Fruit fly (Drosophila melanogaster) whole organism, embryonic: ENCODE data around the gene kraken.
A peak's percentile ranks its signal among the peaks of the same experiment; 100 is the strongest.

Source experiments
- Antp ChIP-seq: fragments of 200-800 bp; sonication (Bioruptor generic); optimal IDR thresholded peaks from 3 replicates; lab custom pipeline; 2016; ENCODE audit warnings: missing biosample characterization, missing genetic modification characterization
- Atf3 ChIP-seq: fragments of 200-800 bp; sonication (Bioruptor generic); optimal IDR thresholded peaks from 3 replicates; lab custom pipeline; 2016; ENCODE audit warnings: missing biosample characterization, missing genetic modification characterization
- CG1024 ChIP-seq: fragments of 200-800 bp; sonication (Bioruptor generic); IDR thresholded peaks from 2 replicates; pipeline ENCODE4 v1.3.6; 2022; ENCODE audit warnings: missing biosample characterization, missing genetic modification characterization
- CG10274 ChIP-seq: fragments of 200-800 bp; sonication (Bioruptor generic); optimal IDR thresholded peaks from 3 replicates; lab custom pipeline; 2017; ENCODE audit warnings: missing biosample characterization, mild to moderate bottlenecking, missing genetic modification characterization
- CG11398 ChIP-seq: fragments of 200-800 bp; sonication (Bioruptor generic); optimal IDR thresholded peaks from 2 replicates; lab custom pipeline; 2016; ENCODE audit warnings: missing biosample characterization, missing genetic modification characterization
- CG14441 ChIP-seq: fragments of 200-800 bp; sonication (Bioruptor generic); IDR thresholded peaks from 2 replicates; pipeline ENCODE4 v1.3.6; 2022; ENCODE audit warnings: missing biosample characterization, missing genetic modification characterization
- CG14965 ChIP-seq: fragments of 200-800 bp; sonication (Bioruptor generic); optimal IDR thresholded peaks from 2 replicates; lab custom pipeline; 2016; ENCODE audit warnings: missing biosample characterization, missing genetic modification characterization, borderline replicate concordance
- CG15696 ChIP-seq: fragments of 200-800 bp; sonication (Bioruptor generic); optimal IDR thresholded peaks from 2 replicates; lab custom pipeline; 2019; ENCODE audit warnings: missing biosample characterization, mild to moderate bottlenecking, missing genetic modification characterization, moderate library complexity
- CG16813 ChIP-seq: fragments of 200-800 bp; sonication (Bioruptor generic); IDR thresholded peaks from 3 replicates; pipeline ENCODE4 v1.3.6; 2022; ENCODE audit warnings: missing biosample characterization, missing genetic modification characterization; ENCODE audit not compliant: partially characterized antibody
- CG16863 ChIP-seq: fragments of 200-800 bp; sonication (Bioruptor generic); optimal IDR thresholded peaks from 3 replicates; lab custom pipeline; 2016; ENCODE audit warnings: missing biosample characterization, missing genetic modification characterization
- CG17568 ChIP-seq: fragments of 200-800 bp; sonication (Bioruptor generic); optimal IDR thresholded peaks from 2 replicates; lab custom pipeline; 2018; ENCODE audit warnings: missing biosample characterization, mild to moderate bottlenecking, missing genetic modification characterization, moderate library complexity
- CG17829 ChIP-seq: fragments of 200-800 bp; optimal IDR thresholded peaks from 2 replicates; lab custom pipeline; 2019; ENCODE audit warnings: missing biosample characterization, mild to moderate bottlenecking, missing genetic modification characterization, moderate library complexity
- CG18011 ChIP-seq: fragments of 200-800 bp; sonication (Bioruptor generic); optimal IDR thresholded peaks from 2 replicates; lab custom pipeline; 2017; ENCODE audit warnings: missing biosample characterization, missing genetic modification characterization, mild to moderate bottlenecking, moderate library complexity, missing genotype
- CG3281 ChIP-seq: fragments of 200-800 bp; sonication (Bioruptor generic); optimal IDR thresholded peaks from 3 replicates; lab custom pipeline; 2017; ENCODE audit warnings: missing biosample characterization, mild to moderate bottlenecking, missing genetic modification characterization
- CG34422 ChIP-seq: fragments of 200-800 bp; sonication (Bioruptor generic); IDR thresholded peaks from 3 replicates; pipeline ENCODE4 v1.3.6; 2022; ENCODE audit warnings: missing biosample characterization, missing genetic modification characterization
- CG43689 ChIP-seq: fragments of 200-800 bp; sonication (Bioruptor generic); IDR thresholded peaks from 2 replicates; pipeline ENCODE4 v1.3.6; 2022; ENCODE audit warnings: missing biosample characterization, missing genetic modification characterization
- CG4854 ChIP-seq: fragments of 200-800 bp; sonication (Bioruptor generic); optimal IDR thresholded peaks from 2 replicates; lab custom pipeline; 2016; ENCODE audit warnings: missing biosample characterization, missing genetic modification characterization, inconsistent platforms
- CG9609 ChIP-seq: fragments of 200-800 bp; sonication (Bioruptor generic); optimal IDR thresholded peaks from 3 replicates; lab custom pipeline; 2016; ENCODE audit warnings: missing biosample characterization, missing genetic modification characterization
- Dfd ChIP-seq, 2 experiments: fragments of >200 bp; optimal IDR thresholded peaks; 2 replicates each; lab custom pipeline; 2017; ENCODE audit warnings: missing biosample characterization in 2 of 2, missing genetic modification characterization in 2 of 2
- Dip2 ChIP-seq: fragments of 200-800 bp; sonication (Bioruptor generic); IDR thresholded peaks from 2 replicates; pipeline ENCODE4 v1.3.6; 2022; ENCODE audit warnings: missing biosample characterization, missing genetic modification characterization
- Drgx ChIP-seq: fragments of 200-800 bp; sonication (Bioruptor generic); IDR thresholded peaks from 2 replicates; pipeline ENCODE4 v1.3.6; 2022; ENCODE audit warnings: missing biosample characterization, missing genetic modification characterization
- HmgD ChIP-seq: fragments of 200-800 bp; sonication (Bioruptor generic); optimal IDR thresholded peaks from 3 replicates; lab custom pipeline; 2016; ENCODE audit warnings: missing biosample characterization, missing genetic modification characterization
- Hr3 ChIP-seq: fragments of 200-800 bp; sonication (Bioruptor generic); optimal IDR thresholded peaks from 3 replicates; lab custom pipeline; 2016; ENCODE audit warnings: missing biosample characterization, missing genetic modification characterization
- Hsf ChIP-seq: fragments of 200-800 bp; sonication (Bioruptor generic); optimal IDR thresholded peaks from 3 replicates; lab custom pipeline; 2016; ENCODE audit warnings: missing biosample characterization, missing genetic modification characterization
- Lhr ChIP-seq: fragments of 200-800 bp; sonication (Bioruptor generic); optimal IDR thresholded peaks from 3 replicates; lab custom pipeline; 2017; ENCODE audit warnings: mild to moderate bottlenecking, missing biosample characterization, missing genetic modification reagents, missing genetic modification characterization
- Med ChIP-seq: fragments of 200-800 bp; sonication (Bioruptor generic); peaks from one replicate; lab custom pipeline; 2016; ENCODE audit warnings: missing biosample characterization, missing genetic modification characterization, mild to moderate bottlenecking, inconsistent platforms, moderate library complexity
- Meics ChIP-seq: fragments of 200-800 bp; sonication (Bioruptor generic); optimal IDR thresholded peaks from 2 replicates; lab custom pipeline; 2017; ENCODE audit warnings: missing biosample characterization, mild to moderate bottlenecking, missing genetic modification characterization
- NC2α ChIP-seq: fragments of 200-800 bp; sonication (Bioruptor generic); optimal IDR thresholded peaks from 2 replicates; lab custom pipeline; 2016; ENCODE audit warnings: missing biosample characterization, missing genetic modification characterization
- Ravus ChIP-seq: fragments of 200-800 bp; sonication (Bioruptor generic); IDR thresholded peaks from 2 replicates; pipeline ENCODE4 v1.3.6; 2022; ENCODE audit warnings: missing biosample characterization, missing genetic modification characterization
- ab ChIP-seq: fragments of 200-800 bp; sonication (Bioruptor generic); optimal IDR thresholded peaks from 2 replicates; lab custom pipeline; 2016; ENCODE audit warnings: missing biosample characterization, missing genetic modification characterization
- az2 ChIP-seq: fragments of 200-800 bp; sonication (Bioruptor generic); optimal IDR thresholded peaks from 3 replicates; lab custom pipeline; 2016; ENCODE audit warnings: missing biosample characterization, missing genetic modification characterization
- bbx ChIP-seq: fragments of 200-800 bp; sonication (Bioruptor generic); IDR thresholded peaks from 2 replicates; pipeline ENCODE4 v1.3.6; 2022; ENCODE audit warnings: missing biosample characterization, missing genetic modification characterization; ENCODE audit not compliant: partially characterized antibody
- bcd ChIP-seq: fragments of 200-800 bp; sonication (Bioruptor generic); optimal IDR thresholded peaks from 2 replicates; lab custom pipeline; 2017; ENCODE audit warnings: missing biosample characterization, mild to moderate bottlenecking, missing genetic modification characterization
- bsh ChIP-seq, 2 experiments: fragments of 200-800 bp; sonication (Bioruptor generic); optimal IDR thresholded peaks; 2 replicates each; lab custom pipeline; 2017 to 2018; ENCODE audit warnings: mild to moderate bottlenecking in 2 of 2, missing biosample characterization in 2 of 2, missing genetic modification characterization in 2 of 2, moderate library complexity in 1 of 2
- caup ChIP-seq: fragments of 200-800 bp; sonication (Bioruptor generic); optimal IDR thresholded peaks from 3 replicates; lab custom pipeline; 2017; ENCODE audit warnings: missing biosample characterization, mild to moderate bottlenecking, missing genetic modification characterization, moderate library complexity; ENCODE audit not compliant: severe bottlenecking
- crp ChIP-seq, 2 experiments: fragments of 200-800 bp; sonication (Bioruptor generic); optimal IDR thresholded peaks; 2 replicates in 1 of 2; 3 replicates in 1 of 2; lab custom pipeline; 2017; ENCODE audit warnings: missing biosample characterization in 2 of 2, missing genetic modification characterization in 2 of 2, mild to moderate bottlenecking in 1 of 2, moderate library complexity in 1 of 2
- ems ChIP-seq: fragments of 200-800 bp; sonication (Bioruptor generic); optimal IDR thresholded peaks from 3 replicates; lab custom pipeline; 2016; ENCODE audit warnings: missing biosample characterization, missing genetic modification characterization
- gsb-n ChIP-seq: fragments of 200-800 bp; sonication (Bioruptor generic); optimal IDR thresholded peaks from 3 replicates; lab custom pipeline; 2018; ENCODE audit warnings: missing biosample characterization, mild to moderate bottlenecking, missing genetic modification characterization
- insv ChIP-seq, 2 experiments: fragments of 200-800 bp; sonication (Bioruptor generic); optimal IDR thresholded peaks; 3 replicates each; lab custom pipeline; 2016 to 2018; ENCODE audit warnings: missing biosample characterization in 2 of 2, missing genetic modification characterization in 2 of 2
- lmd ChIP-seq: fragments of 200-800 bp; sonication (Bioruptor generic); IDR thresholded peaks from 2 replicates; pipeline ENCODE4 v1.3.6; 2022; ENCODE audit warnings: missing biosample characterization, missing genetic modification characterization
- mld ChIP-seq: fragments of 200-800 bp; sonication (Bioruptor generic); IDR thresholded peaks from 3 replicates; pipeline ENCODE4 v1.3.6; 2022; ENCODE audit warnings: missing biosample characterization, missing genetic modification characterization; ENCODE audit not compliant: partially characterized antibody
- otp ChIP-seq: fragments of 200-800 bp; sonication (Bioruptor generic); IDR thresholded peaks from 3 replicates; pipeline ENCODE4, ENCODE4 v1.3.6; 2022; ENCODE audit warnings: missing biosample characterization, missing genetic modification characterization
- pita ChIP-seq: fragments of 200-800 bp; sonication (Bioruptor generic); optimal IDR thresholded peaks from 2 replicates; lab custom pipeline; 2017; ENCODE audit warnings: missing biosample characterization, mild to moderate bottlenecking, missing genetic modification characterization
- pzg ChIP-seq: fragments of 200-800 bp; sonication (Bioruptor generic); optimal IDR thresholded peaks from 3 replicates; lab custom pipeline; 2018; ENCODE audit warnings: missing biosample characterization, mild to moderate bottlenecking, missing genetic modification characterization, moderate library complexity
- ranshi ChIP-seq: fragments of 200-800 bp; sonication (Bioruptor generic); IDR thresholded peaks from 2 replicates; pipeline ENCODE4 v1.3.6; 2022; ENCODE audit warnings: missing biosample characterization, missing genetic modification characterization
- repo ChIP-seq: fragments of 200-800 bp; sonication (Bioruptor generic); optimal IDR thresholded peaks from 2 replicates; lab custom pipeline; 2016; ENCODE audit warnings: missing biosample characterization, missing genetic modification characterization
- ssp ChIP-seq: fragments of 200-800 bp; sonication (Bioruptor generic); IDR thresholded peaks from 2 replicates; pipeline ENCODE4 v1.3.6; 2022; ENCODE audit warnings: missing biosample characterization, missing genetic modification characterization
- trh ChIP-seq: fragments of 200-800 bp; sonication (Bioruptor generic); optimal IDR thresholded peaks from 2 replicates; lab custom pipeline; 2016; ENCODE audit warnings: missing biosample characterization, missing genetic modification characterization
- wdn ChIP-seq: fragments of 200-800 bp; sonication (Bioruptor generic); IDR thresholded peaks from 2 replicates; pipeline ENCODE4 v1.3.6; 2022; ENCODE audit warnings: missing biosample characterization, missing genetic modification characterization
- wor ChIP-seq: fragments of 200-800 bp; sonication (Bioruptor generic); IDR thresholded peaks from 2 replicates; pipeline ENCODE4 v1.3.6; 2022; ENCODE audit warnings: missing biosample characterization, missing genetic modification characterization

The kraken gene

DNA sequence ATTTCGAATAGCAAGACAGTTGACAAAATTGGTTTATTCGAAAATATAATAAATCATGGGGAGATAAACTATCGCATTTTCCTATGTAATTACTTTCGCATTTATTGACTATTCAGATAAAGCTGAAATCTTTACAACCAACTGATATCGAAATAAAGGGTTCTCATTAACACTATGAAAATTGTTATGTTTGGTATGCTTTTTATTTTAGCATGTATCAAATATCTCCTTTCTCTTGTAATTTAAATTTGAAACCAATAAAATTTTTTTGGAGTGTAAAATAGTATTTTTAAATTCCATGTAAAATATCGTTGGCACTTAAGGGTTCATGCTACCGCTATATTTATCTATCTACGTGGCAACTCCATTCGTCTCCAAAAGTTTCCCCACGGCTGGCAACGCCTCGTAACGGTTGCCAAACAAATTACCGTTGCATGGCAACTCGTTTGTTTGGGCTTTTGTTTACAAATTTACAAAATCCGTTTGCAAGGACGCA lies 2.5 kb downstream of the kraken start, which contains the start of gene CG13949 (continued):
- peak; percentile 45 for TF ChIP-seq bcd (GFP tag; lab: Kevin White, UChicago)
- TF ChIP-seq CG16813 (GFP tag; lab: Robert Waterston, UW) = peak; percentile 57
- peak in 1 of 2 experiments; percentile 58 for TF ChIP-seq bsh (GFP tag; optimal IDR thresholded peaks at IDR 0.05; lab: Kevin White, UChicago)
- TF ChIP-seq otp (GFP tag; lab: Robert Waterston, UW) = no peak
- peak; percentile 64; the same call in 1 of the 2 replicates for TF ChIP-seq bbx (GFP tag; lab: Robert Waterston, UW)
- peak; percentile 83 for TF ChIP-seq CG14441
- TF ChIP-seq repo = no peak
- TF ChIP-seq insv (GFP tag; optimal IDR thresholded peaks at IDR 0.05; lab: Kevin White, UChicago) = peak in 1 of 2 experiments; percentile 3
- TF ChIP-seq Dfd (GFP tag; optimal IDR thresholded peaks at IDR 0.05; lab: Kevin White, UChicago) = no peak
- peak; percentile 23 for TF ChIP-seq CG16863 (GFP tag; lab: Kevin White, UChicago)
- peak; percentile 31 for TF ChIP-seq ems (GFP tag; lab: Kevin White, UChicago)
- peak; percentile 54 for TF ChIP-seq CG11398 (GFP tag; lab: Kevin White, UChicago)
- TF ChIP-seq lmd (GFP tag; lab: Robert Waterston, UW) = peak; percentile 72
- no peak for TF ChIP-seq trh
- peak; percentile 60 for TF ChIP-seq Antp (GFP tag; lab: Kevin White, UChicago)
- peak; percentile 35 for TF ChIP-seq CG18011 (GFP tag; lab: Kevin White, UChicago)
- TF ChIP-seq mld (GFP tag; lab: Robert Waterston, UW) = no peak
- TF ChIP-seq Meics (GFP tag; lab: Kevin White, UChicago) = peak; percentile 54
- peak; percentile 46 for TF ChIP-seq CG3281 (GFP tag; lab: Kevin White, UChicago)
- peak; percentile 38 for TF ChIP-seq gsb-n
- TF ChIP-seq CG1024 (GFP tag; lab: Robert Waterston, UW) = no peak
- peak; percentile 8 for TF ChIP-seq Atf3 (GFP tag; lab: Kevin White, UChicago)
- no peak for TF ChIP-seq CG14965 (GFP tag; lab: Kevin White, UChicago)
- peak; percentile 35 for TF ChIP-seq Ravus (GFP tag; lab: Robert Waterston, UW)
- peak; percentile 55 for TF ChIP-seq CG17568
- peak; percentile 15 for TF ChIP-seq CG15696 (tag; lab: Kevin White, UChicago)
- TF ChIP-seq CG34422 (GFP tag; lab: Robert Waterston, UW) = peak; percentile 77
- peak; percentile 78 for TF ChIP-seq ranshi
- peak; percentile 55 for TF ChIP-seq pzg (GFP tag; lab: Kevin White, UChicago)
- TF ChIP-seq wor (GFP tag; lab: Robert Waterston, UW) = no peak
- no peak for TF ChIP-seq NC2α
- TF ChIP-seq pita (GFP tag; lab: Kevin White, UChicago) = peak; percentile 47
- peak; percentile 45; the same call in 1 of the 2 replicates for TF ChIP-seq Drgx
- TF ChIP-seq crp (GFP tag; optimal IDR thresholded peaks at IDR 0.05; lab: Kevin White, UChicago) = no peak
- peak; percentile 47 for TF ChIP-seq CG4854 (GFP tag; lab: Kevin White, UChicago)
- peak; percentile 53 for TF ChIP-seq caup (GFP tag; lab: Kevin White, UChicago)
- peak; percentile 64 for TF ChIP-seq Hsf (GFP tag; lab: Kevin White, UChicago)
- TF ChIP-seq Dip2 (GFP tag; lab: Robert Waterston, UW) = no peak
- TF ChIP-seq CG10274 (GFP tag; lab: Kevin White, UChicago) = no peak
- TF ChIP-seq CG17829 (tag; lab: Kevin White, UChicago) = peak; percentile 66
- TF ChIP-seq ab (GFP tag; lab: Kevin White, UChicago) = no peak
- TF ChIP-seq wdn (GFP tag; lab: Robert Waterston, UW) = peak; percentile 64; the same call in 1 of the 2 replicates
- TF ChIP-seq Hr3 (GFP tag; lab: Kevin White, UChicago) = peak; percentile 51
- peak; percentile 19; the same call in 1 of the 2 replicates for TF ChIP-seq CG43689 (GFP tag; lab: Robert Waterston, UW)
- TF ChIP-seq Med (GFP tag; lab: Kevin White, UChicago) = peak; percentile 89
- TF ChIP-seq ssp (GFP tag; lab: Robert Waterston, UW) = peak; percentile 47
- TF ChIP-seq CG9609 (GFP tag; lab: Kevin White, UChicago) = peak; percentile 51
- peak; percentile 56 for TF ChIP-seq az2 (GFP tag; lab: Kevin White, UChicago)
- peak; percentile 82 for TF ChIP-seq HmgD
- peak; percentile 98 for TF ChIP-seq Lhr (GFP tag; lab: Kevin White, UChicago)
